Worm (Caenorhabditis elegans) whole organism, L3 larva: Measurements from ENCODE around the gene Y58A7A.4.

Experiments used
- ama-1 ChIP-seq: fragments of 150-350 bp; optimal IDR thresholded peaks from 2 replicates; lab custom pipeline; 2018
- ceh-28 ChIP-seq: fragments of 150-350 bp; optimal IDR thresholded peaks from 2 replicates; lab custom pipeline; 2014; ENCODE audit warnings: missing biosample characterization, missing genetic modification reagents, missing genetic modification characterization
- egl-27 ChIP-seq: sonication (generic microtip); optimal IDR thresholded peaks from 4 replicates; lab custom pipeline; 2017; ENCODE audit warnings: missing biosample characterization, missing genetic modification reagents, missing genetic modification characterization
- elt-1 ChIP-seq: fragments of 150-350 bp; optimal IDR thresholded peaks from 2 replicates; lab custom pipeline; 2014; ENCODE audit warnings: missing biosample characterization, missing genetic modification characterization
- fkh-10 ChIP-seq: sonication (generic microtip); optimal IDR thresholded peaks from 2 replicates; lab custom pipeline; 2017; ENCODE audit warnings: missing biosample characterization, missing genetic modification reagents, missing genetic modification characterization
- lin-15B ChIP-seq: fragments of 150-350 bp; optimal IDR thresholded peaks from 2 replicates; lab custom pipeline; 2014; ENCODE audit warnings: missing biosample characterization, missing genetic modification characterization
- lin-39 ChIP-seq: fragments of 150-350 bp; optimal IDR thresholded peaks from 2 replicates; lab custom pipeline; 2018; ENCODE audit warnings: missing biosample characterization, missing genetic modification reagents, missing genetic modification characterization
- nfya-1 ChIP-seq: sonication (generic microtip); optimal IDR thresholded peaks from 2 replicates; lab custom pipeline; 2017; ENCODE audit warnings: missing genetic modification characterization, mild to moderate bottlenecking, missing compliant biosample characterization, antibody characterized with exemption, moderate library complexity; ENCODE audit not compliant: insufficient read depth
- nhr-11 ChIP-seq: fragments of 150-350 bp; optimal IDR thresholded peaks from 2 replicates; lab custom pipeline; 2014; ENCODE audit warnings: missing biosample characterization, missing genetic modification characterization
- nhr-77 ChIP-seq: fragments of 150-350 bp; optimal IDR thresholded peaks from 2 replicates; lab custom pipeline; 2014; ENCODE audit warnings: missing biosample characterization, missing genetic modification characterization
- sea-2 ChIP-seq: fragments of 150-350 bp; sonication (generic microtip); optimal IDR thresholded peaks from 4 replicates; lab custom pipeline; 2014; ENCODE audit warnings: missing biosample characterization, missing genetic modification reagents, missing genetic modification characterization
- unc-39 ChIP-seq: sonication (generic microtip); optimal IDR thresholded peaks from 4 replicates; lab custom pipeline; 2017; ENCODE audit warnings: missing biosample characterization, missing genetic modification characterization
- ztf-11 ChIP-seq: fragments of 150-350 bp; optimal IDR thresholded peaks from 2 replicates; lab custom pipeline; 2014; ENCODE audit warnings: missing biosample characterization, missing genetic modification characterization
- ztf-4 ChIP-seq: fragments of 150-350 bp; optimal IDR thresholded peaks from 2 replicates; lab custom pipeline; 2014; ENCODE audit warnings: missing biosample characterization, missing genetic modification characterization

ce11 chrV:5072082-5072481 is 12.7 kb downstream of the Y58A7A.4 start, which contains the start of gene Y58A7A.2:
- TF ChIP-seq ceh-28 (tag; lab: Kevin White, UChicago) (no peak), ztf-4 (tag; lab: Kevin White, UChicago) (no peak), egl-27 (tag; lab: Kevin White, UChicago) (no peak), fkh-10 (GFP tag; lab: Kevin White, UChicago) (no peak), sea-2 (GFP tag; lab: Kevin White, UChicago) (no peak), elt-1 (no peak), nhr-11 (tag; lab: Kevin White, UChicago) (no peak), ama-1 (lab: Kevin White, UChicago) (no peak), nhr-77 (tag; lab: Kevin White, UChicago) (no peak), lin-15B (tag; lab: Kevin White, UChicago) (no peak), lin-39 (tag; lab: Kevin White, UChicago) (no peak), unc-39 (no peak), nfya-1 (tag; lab: Kevin White, UChicago) (no peak), ztf-11 (tag; lab: Kevin White, UChicago) (no peak)
